Fruit fly (Drosophila melanogaster) whole organism, embryonic: ENCODE data around the gene CG14778.

Experiments
- BEAF-32 ChIP-seq: fragments of 200-800 bp; sonication (Bioruptor generic); optimal IDR thresholded peaks from 3 replicates; lab custom pipeline; 2017; ENCODE audit warnings: missing biosample characterization, missing genetic modification characterization, mild to moderate bottlenecking, moderate library complexity, missing genetic modification reagents
- CG13424 ChIP-seq: fragments of 200-800 bp; sonication (Bioruptor generic); optimal IDR thresholded peaks from 2 replicates; lab custom pipeline; 2019; ENCODE audit warnings: missing biosample characterization, mild to moderate bottlenecking, missing genetic modification characterization, moderate library complexity
- CG14014 ChIP-seq: fragments of 200-800 bp; sonication (Bioruptor generic); IDR thresholded peaks from 2 replicates; pipeline ENCODE4 v1.3.6; 2022; ENCODE audit warnings: missing biosample characterization, missing genetic modification characterization
- CG14050 ChIP-seq: fragments of 200-800 bp; sonication (Bioruptor generic); IDR thresholded peaks from 3 replicates; pipeline ENCODE4 v1.3.6; 2022; ENCODE audit warnings: missing biosample characterization, missing genetic modification characterization
- CG14710 ChIP-seq: fragments of 200-800 bp; sonication (Bioruptor generic); optimal IDR thresholded peaks from 3 replicates; lab custom pipeline; 2019; ENCODE audit warnings: missing biosample characterization, mild to moderate bottlenecking, missing genetic modification characterization, moderate library complexity
- CG14860 ChIP-seq: fragments of 200-800 bp; sonication (Bioruptor generic); IDR thresholded peaks from 3 replicates; pipeline ENCODE4 v1.3.6; 2022; ENCODE audit warnings: missing biosample characterization, missing genetic modification characterization; ENCODE audit not compliant: partially characterized antibody
- CG15479 ChIP-seq: fragments of 200-800 bp; sonication (Bioruptor generic); optimal IDR thresholded peaks from 3 replicates; lab custom pipeline; 2019; ENCODE audit warnings: missing biosample characterization, mild to moderate bottlenecking, missing genetic modification characterization, moderate library complexity
- CG16813 ChIP-seq: fragments of 200-800 bp; sonication (Bioruptor generic); IDR thresholded peaks from 3 replicates; pipeline ENCODE4 v1.3.6; 2022; ENCODE audit warnings: missing biosample characterization, missing genetic modification characterization; ENCODE audit not compliant: partially characterized antibody
- CG2116 ChIP-seq: fragments of 200-800 bp; sonication (Bioruptor generic); optimal IDR thresholded peaks from 3 replicates; lab custom pipeline; 2018; ENCODE audit warnings: missing biosample characterization, mild to moderate bottlenecking, missing genetic modification characterization
- CG2120 ChIP-seq: fragments of 200-800 bp; sonication (Bioruptor generic); optimal IDR thresholded peaks from 3 replicates; lab custom pipeline; 2016; ENCODE audit warnings: missing biosample characterization, missing genetic modification characterization
- CG2129 ChIP-seq: fragments of 200-800 bp; sonication (Bioruptor generic); IDR thresholded peaks from 2 replicates; pipeline ENCODE4 v1.3.6; 2022; ENCODE audit warnings: missing biosample characterization, missing genetic modification characterization; ENCODE audit not compliant: partially characterized antibody
- CG31365 ChIP-seq: fragments of 200-800 bp; sonication (Bioruptor generic); optimal IDR thresholded peaks from 2 replicates; lab custom pipeline; 2018; ENCODE audit warnings: missing biosample characterization, mild to moderate bottlenecking, missing genetic modification characterization
- CG33213 ChIP-seq: fragments of 200-800 bp; sonication (Bioruptor generic); optimal IDR thresholded peaks from 3 replicates; lab custom pipeline; 2016; ENCODE audit warnings: missing biosample characterization, missing genetic modification characterization
- CG3847 ChIP-seq: fragments of 200-800 bp; sonication (Bioruptor generic); IDR thresholded peaks from 2 replicates; pipeline ENCODE4 v1.3.6; 2022; ENCODE audit warnings: missing biosample characterization, missing genetic modification characterization
- CG3995 ChIP-seq: fragments of 200-800 bp; sonication (Bioruptor generic); optimal IDR thresholded peaks from 3 replicates; lab custom pipeline; 2016; ENCODE audit warnings: missing biosample characterization, missing genetic modification characterization
- CG4707 ChIP-seq: fragments of 200-800 bp; sonication (Bioruptor generic); optimal IDR thresholded peaks from 2 replicates; lab custom pipeline; 2018; ENCODE audit warnings: missing biosample characterization, mild to moderate bottlenecking, missing genetic modification characterization, moderate library complexity
- CG6254 ChIP-seq: fragments of 200-800 bp; sonication (Bioruptor generic); optimal IDR thresholded peaks from 3 replicates; lab custom pipeline; 2017; ENCODE audit warnings: mild to moderate bottlenecking, missing biosample characterization, missing genetic modification reagents, missing genetic modification characterization
- CG6791 ChIP-seq: fragments of 200-800 bp; sonication (Bioruptor generic); IDR thresholded peaks from 3 replicates; pipeline ENCODE4 v1.3.6; 2022; ENCODE audit warnings: missing biosample characterization, missing genetic modification characterization; ENCODE audit not compliant: partially characterized antibody
- CG7372 ChIP-seq: fragments of 200-800 bp; sonication (Bioruptor generic); IDR thresholded peaks from 2 replicates; pipeline ENCODE4 v1.3.6; 2022; ENCODE audit warnings: missing biosample characterization, missing genetic modification characterization
- CG7963 ChIP-seq: fragments of 200-800 bp; sonication (Bioruptor generic); IDR thresholded peaks from 3 replicates; pipeline ENCODE4 v1.3.6; 2022; ENCODE audit warnings: missing biosample characterization, missing genetic modification characterization; ENCODE audit not compliant: partially characterized antibody
- E2f2 ChIP-seq: fragments of 200-800 bp; sonication (Bioruptor generic); IDR thresholded peaks from 2 replicates; pipeline ENCODE4 v1.3.6; 2022; ENCODE audit warnings: missing biosample characterization, missing genetic modification characterization
- HLH4C ChIP-seq: fragments of 200-800 bp; sonication (Bioruptor generic); IDR thresholded peaks from 3 replicates; pipeline ENCODE4 v1.3.6; 2022; ENCODE audit warnings: missing biosample characterization, missing genetic modification characterization; ENCODE audit not compliant: partially characterized antibody
- HmgZ ChIP-seq: fragments of 200-800 bp; sonication (Bioruptor generic); optimal IDR thresholded peaks from 2 replicates; lab custom pipeline; 2018; ENCODE audit warnings: missing biosample characterization, mild to moderate bottlenecking, missing genetic modification characterization
- MBD-R2 ChIP-seq: fragments of 200-800 bp; sonication (Bioruptor generic); IDR thresholded peaks from 2 replicates; pipeline ENCODE4 v1.3.6; 2022; ENCODE audit warnings: missing biosample characterization, missing genetic modification characterization
- Med ChIP-seq: fragments of 200-800 bp; sonication (Bioruptor generic); peaks from one replicate; lab custom pipeline; 2016; ENCODE audit warnings: missing biosample characterization, missing genetic modification characterization, mild to moderate bottlenecking, inconsistent platforms, moderate library complexity
- Rfx ChIP-seq: fragments of 200-800 bp; sonication (Bioruptor generic); IDR thresholded peaks from 2 replicates; pipeline ENCODE4 v1.3.6; 2022; ENCODE audit warnings: missing biosample characterization, missing genetic modification characterization
- Scr ChIP-seq: fragments of 200-800 bp; sonication (Bioruptor generic); IDR thresholded peaks from 2 replicates; pipeline ENCODE4 v1.3.6; 2022; ENCODE audit warnings: missing biosample characterization, missing genetic modification characterization; ENCODE audit not compliant: partially characterized antibody
- Sry-δ ChIP-seq: fragments of 200-800 bp; sonication (Bioruptor generic); optimal IDR thresholded peaks from 2 replicates; lab custom pipeline; 2016; ENCODE audit warnings: missing biosample characterization, missing genetic modification characterization
- YL-1 ChIP-seq: fragments of 200-800 bp; sonication (Bioruptor generic); optimal IDR thresholded peaks from 3 replicates; lab custom pipeline; 2017; ENCODE audit warnings: missing biosample characterization, mild to moderate bottlenecking, missing genetic modification characterization
- ab ChIP-seq: fragments of 200-800 bp; sonication (Bioruptor generic); optimal IDR thresholded peaks from 2 replicates; lab custom pipeline; 2016; ENCODE audit warnings: missing biosample characterization, missing genetic modification characterization
- ato ChIP-seq: fragments of 200-800 bp; sonication (Bioruptor generic); IDR thresholded peaks from 2 replicates; pipeline ENCODE4 v1.3.6; 2022; ENCODE audit warnings: missing biosample characterization, missing genetic modification characterization; ENCODE audit not compliant: partially characterized antibody
- bbx ChIP-seq: fragments of 200-800 bp; sonication (Bioruptor generic); IDR thresholded peaks from 2 replicates; pipeline ENCODE4 v1.3.6; 2022; ENCODE audit warnings: missing biosample characterization, missing genetic modification characterization; ENCODE audit not compliant: partially characterized antibody
- cato ChIP-seq: fragments of 200-800 bp; sonication (Bioruptor generic); optimal IDR thresholded peaks from 2 replicates; lab custom pipeline; 2016; ENCODE audit warnings: missing biosample characterization, missing genetic modification characterization, borderline replicate concordance
- chinmo ChIP-seq: fragments of 200-800 bp; sonication (Bioruptor generic); IDR thresholded peaks from 4 replicates; pipeline ENCODE4 v1.3.6; 2022; ENCODE audit warnings: missing biosample characterization, missing genetic modification characterization; ENCODE audit not compliant: partially characterized antibody
- cwo ChIP-seq: fragments of 200-800 bp; sonication (Bioruptor generic); optimal IDR thresholded peaks from 3 replicates; lab custom pipeline; 2017; ENCODE audit warnings: missing biosample characterization, missing genetic modification characterization, mild to moderate bottlenecking, moderate library complexity, missing genetic modification reagents
- dm ChIP-seq: fragments of 200-800 bp; sonication (Bioruptor generic); optimal IDR thresholded peaks from 3 replicates; lab custom pipeline; 2016; ENCODE audit warnings: missing biosample characterization, missing genetic modification characterization
- gcm2 ChIP-seq: fragments of 200-800 bp; sonication (Bioruptor generic); optimal IDR thresholded peaks from 2 replicates; lab custom pipeline; 2016; ENCODE audit warnings: missing biosample characterization, missing genetic modification characterization
- grau ChIP-seq: fragments of 200-800 bp; optimal IDR thresholded peaks from 3 replicates; lab custom pipeline; 2019; ENCODE audit warnings: missing biosample characterization, mild to moderate bottlenecking, missing genetic modification characterization, moderate library complexity
- gro ChIP-seq: fragments of 200-800 bp; sonication (Bioruptor generic); optimal IDR thresholded peaks from 2 replicates; lab custom pipeline; 2016; ENCODE audit warnings: missing biosample characterization, missing genetic modification characterization
- mirr ChIP-seq: fragments of 200-800 bp; sonication (Bioruptor generic); optimal IDR thresholded peaks from 3 replicates; lab custom pipeline; 2018; ENCODE audit warnings: missing biosample characterization, mild to moderate bottlenecking, missing genetic modification characterization
- onecut ChIP-seq: fragments of 200-800 bp; sonication (Bioruptor generic); IDR thresholded peaks from 2 replicates; pipeline ENCODE4 v1.3.6; 2022; ENCODE audit warnings: missing biosample characterization, missing genetic modification characterization
- phol ChIP-seq: fragments of 200-800 bp; sonication (Bioruptor generic); optimal IDR thresholded peaks from 3 replicates; lab custom pipeline; 2018; ENCODE audit warnings: missing biosample characterization, mild to moderate bottlenecking, missing genetic modification characterization, moderate library complexity
- slp2 ChIP-seq: fragments of 200-800 bp; sonication (Bioruptor generic); optimal IDR thresholded peaks from 2 replicates; lab custom pipeline; 2016; ENCODE audit warnings: missing biosample characterization, missing genetic modification characterization
- stwl ChIP-seq: fragments of 200-800 bp; sonication (Bioruptor generic); optimal IDR thresholded peaks from 3 replicates; lab custom pipeline; 2018; ENCODE audit warnings: missing biosample characterization, mild to moderate bottlenecking, missing genetic modification characterization, moderate library complexity
- tna ChIP-seq: fragments of 200-800 bp; sonication (Bioruptor generic); IDR thresholded peaks from 2 replicates; pipeline ENCODE4 v1.3.6; 2022; ENCODE audit warnings: missing biosample characterization, missing genetic modification characterization; ENCODE audit not compliant: partially characterized antibody
- trem ChIP-seq: fragments of 200-800 bp; optimal IDR thresholded peaks from 3 replicates; lab custom pipeline; 2019; ENCODE audit warnings: missing biosample characterization, mild to moderate bottlenecking, missing genetic modification characterization, moderate library complexity
- unc-4 ChIP-seq: fragments of 200-800 bp; sonication (Bioruptor generic); IDR thresholded peaks from 2 replicates; pipeline ENCODE4 v1.3.6; 2022; ENCODE audit warnings: missing biosample characterization, missing genetic modification characterization; ENCODE audit not compliant: partially characterized antibody
- vnd ChIP-seq: fragments of 200-800 bp; sonication (Bioruptor generic); IDR thresholded peaks from 3 replicates; pipeline ENCODE4 v1.3.6; 2022; ENCODE audit warnings: missing biosample characterization, missing genetic modification characterization; ENCODE audit not compliant: partially characterized antibody
- vvl ChIP-seq: fragments of 200-800 bp; sonication (Bioruptor generic); IDR thresholded peaks from 2 replicates; pipeline ENCODE4 v1.3.6; 2022; ENCODE audit warnings: missing biosample characterization, missing genetic modification characterization

Gene CG14778

dm6 chrX:1464033-1464432 is 3.3 kb upstream of the CG14778 start, which contains the start of gene Ns3:
Gene Ns3 (minus strand): TSS chrX:1464220.
- TF ChIP-seq dm (GFP tag; lab: Kevin White, UChicago) (peak; percentile 93), vvl (peak; percentile 95), CG14014 (GFP tag; lab: Robert Waterston, UW) (no peak), CG14050 (GFP tag; lab: Robert Waterston, UW) (no peak), CG31365 (tag; lab: Kevin White, UChicago) (no peak), CG3847 (GFP tag; lab: Robert Waterston, UW) (peak; percentile 32; the same call in 1 of the 2 replicates), grau (tag; lab: Kevin White, UChicago) (no peak), MBD-R2 (peak; percentile 70), gro (GFP tag; lab: Kevin White, UChicago) (peak; percentile 10), CG7963 (GFP tag; lab: Robert Waterston, UW) (peak; percentile 91), slp2 (GFP tag; lab: Kevin White, UChicago) (no peak), CG33213 (GFP tag; lab: Kevin White, UChicago) (peak; percentile 5), bbx (GFP tag; lab: Robert Waterston, UW) (peak; percentile 89), mirr (no peak), CG2129 (GFP tag; lab: Robert Waterston, UW) (peak; percentile 49; the same call in 1 of the 2 replicates), trem (tag; lab: Kevin White, UChicago) (peak; percentile 64), unc-4 (GFP tag; lab: Robert Waterston, UW) (peak; percentile 86), CG16813 (peak; percentile 82), CG14860 (GFP tag; lab: Robert Waterston, UW) (peak; percentile 84), ato (GFP tag; lab: Robert Waterston, UW) (peak; percentile 87), tna (GFP tag; lab: Robert Waterston, UW) (peak; percentile 87), CG7372 (GFP tag; lab: Robert Waterston, UW) (no peak), Scr (GFP tag; lab: Robert Waterston, UW) (peak; percentile 75), HmgZ (tag; lab: Kevin White, UChicago) (peak; percentile 51), CG15479 (GFP tag; lab: Kevin White, UChicago) (peak; percentile 2), CG6791 (GFP tag; lab: Robert Waterston, UW) (peak; percentile 91), Sry-δ (GFP tag; lab: Kevin White, UChicago) (peak; percentile 78), Rfx (GFP tag; lab: Robert Waterston, UW) (no peak), CG6254 (GFP tag; lab: Kevin White, UChicago) (no peak), ab (GFP tag; lab: Kevin White, UChicago) (no peak), phol (tag; lab: Kevin White, UChicago) (peak; percentile 27), cwo (peak; percentile 54), cato (GFP tag; lab: Kevin White, UChicago) (no peak), chinmo (GFP tag; lab: Robert Waterston, UW) (peak; percentile 88), Med (GFP tag; lab: Kevin White, UChicago) (peak; percentile 52), CG13424 (no peak), stwl (peak; percentile 62), BEAF-32 (GFP tag; lab: Kevin White, UChicago) (peak; percentile 82), YL-1 (GFP tag; lab: Kevin White, UChicago) (peak; percentile 63), E2f2 (GFP tag; lab: Robert Waterston, UW) (peak; percentile 95), CG14710 (tag; lab: Kevin White, UChicago) (peak; percentile 50), HLH4C (peak; percentile 94), vnd (GFP tag; lab: Robert Waterston, UW) (peak; percentile 84), CG3995 (GFP tag; lab: Kevin White, UChicago) (peak; percentile 53), CG4707 (GFP tag; lab: Kevin White, UChicago) (no peak), CG2120 (no peak), onecut (no peak), CG2116 (peak; percentile 82), gcm2 (GFP tag; lab: Kevin White, UChicago) (no peak)
